Worm (Caenorhabditis elegans) whole organism, L3 larva: ENCODE results near the gene T01G5.7.

ENCODE experiments used
- egl-27 ChIP-seq: sonication (generic microtip); optimal IDR thresholded peaks from 4 replicates; lab custom pipeline; 2017; ENCODE audit warnings: missing biosample characterization, missing genetic modification reagents, missing genetic modification characterization
- lin-39 ChIP-seq: fragments of 150-350 bp; optimal IDR thresholded peaks from 2 replicates; lab custom pipeline; 2018; ENCODE audit warnings: missing biosample characterization, missing genetic modification reagents, missing genetic modification characterization
- nfya-1 ChIP-seq: sonication (generic microtip); optimal IDR thresholded peaks from 2 replicates; lab custom pipeline; 2017; ENCODE audit warnings: missing genetic modification characterization, mild to moderate bottlenecking, missing compliant biosample characterization, antibody characterized with exemption, moderate library complexity; ENCODE audit not compliant: insufficient read depth
- nhr-12 ChIP-seq: fragments of 150-350 bp; optimal IDR thresholded peaks from 2 replicates; lab custom pipeline; 2014; ENCODE audit warnings: missing biosample characterization, missing genetic modification characterization
- nhr-28 ChIP-seq: fragments of 150-350 bp; optimal IDR thresholded peaks from 2 replicates; lab custom pipeline; 2014; ENCODE audit warnings: missing biosample characterization, missing genetic modification characterization
- nhr-76 ChIP-seq: fragments of 150-350 bp; sonication (generic microtip); optimal IDR thresholded peaks from 5 replicates; lab custom pipeline; 2014; ENCODE audit warnings: missing biosample characterization, missing genetic modification characterization
- unc-39 ChIP-seq: sonication (generic microtip); optimal IDR thresholded peaks from 4 replicates; lab custom pipeline; 2017; ENCODE audit warnings: missing biosample characterization, missing genetic modification characterization
- unc-62 ChIP-seq: fragments of 150-350 bp; sonication (generic microtip); optimal IDR thresholded peaks from 4 replicates; lab custom pipeline; 2014; ENCODE audit warnings: missing biosample characterization, missing genetic modification reagents, missing genetic modification characterization

ce11 chrV:15127413-15127812 is 15.7 kb downstream of the T01G5.7 start, which contains the start of gene srj-27:
- TF ChIP-seq egl-27, result no peak
- TF ChIP-seq unc-62 (GFP tag; lab: Kevin White, UChicago), result no peak
- TF ChIP-seq unc-39, result no peak
- TF ChIP-seq nhr-12 (tag; lab: Kevin White, UChicago), result no peak
- TF ChIP-seq lin-39, result no peak
- TF ChIP-seq nfya-1, result no peak
- TF ChIP-seq nhr-76 (tag; lab: Kevin White, UChicago), result no peak
- no peak for TF ChIP-seq nhr-28 (tag; lab: Kevin White, UChicago)
